Fruit fly (Drosophila melanogaster) whole organism, embryonic: ENCODE measurements around the gene Cdc42.

Source experiments
- Adf1 ChIP-seq: fragments of 200-800 bp; sonication (Bioruptor generic); IDR thresholded peaks from 2 replicates; pipeline ENCODE4 v1.3.6; 2022; ENCODE audit warnings: missing biosample characterization, missing genetic modification characterization
- Aef1 ChIP-seq: fragments of 200-800 bp; sonication (Bioruptor generic); IDR thresholded peaks from 3 replicates; pipeline ENCODE4 v1.3.6; 2022; ENCODE audit warnings: missing biosample characterization, missing genetic modification characterization
- CG10267 ChIP-seq: fragments of 200-800 bp; sonication (Bioruptor generic); optimal IDR thresholded peaks from 2 replicates; lab custom pipeline; 2018; ENCODE audit warnings: missing biosample characterization, mild to moderate bottlenecking, missing genetic modification characterization, moderate library complexity
- CG11695 ChIP-seq: fragments of 200-800 bp; sonication (Bioruptor generic); IDR thresholded peaks from 3 replicates; pipeline ENCODE4 v1.3.6; 2022; ENCODE audit warnings: missing biosample characterization, missing genetic modification characterization
- CG1529 ChIP-seq: fragments of 200-800 bp; sonication (Bioruptor generic); optimal IDR thresholded peaks from 3 replicates; lab custom pipeline; 2018; ENCODE audit warnings: missing biosample characterization, missing genetic modification characterization
- CG15601 ChIP-seq: fragments of 200-800 bp; sonication (Bioruptor generic); optimal IDR thresholded peaks from 3 replicates; lab custom pipeline; 2019; ENCODE audit warnings: missing biosample characterization, mild to moderate bottlenecking, missing genetic modification characterization, moderate library complexity
- CG18262 ChIP-seq: fragments of 200-800 bp; optimal IDR thresholded peaks from 3 replicates; lab custom pipeline; 2019; ENCODE audit warnings: missing biosample characterization, mild to moderate bottlenecking, missing genetic modification characterization, moderate library complexity
- CG18764 ChIP-seq: fragments of 200-800 bp; sonication (Bioruptor generic); optimal IDR thresholded peaks from 3 replicates; lab custom pipeline; 2016; ENCODE audit warnings: missing biosample characterization, missing genetic modification characterization
- CG2116 ChIP-seq: fragments of 200-800 bp; sonication (Bioruptor generic); optimal IDR thresholded peaks from 3 replicates; lab custom pipeline; 2018; ENCODE audit warnings: missing biosample characterization, mild to moderate bottlenecking, missing genetic modification characterization
- CG2120 ChIP-seq: fragments of 200-800 bp; sonication (Bioruptor generic); optimal IDR thresholded peaks from 3 replicates; lab custom pipeline; 2016; ENCODE audit warnings: missing biosample characterization, missing genetic modification characterization
- CG30403 ChIP-seq: fragments of 200-800 bp; sonication (Bioruptor generic); optimal IDR thresholded peaks from 3 replicates; lab custom pipeline; 2016; ENCODE audit warnings: missing biosample characterization, missing genetic modification characterization
- CG31365 ChIP-seq: fragments of 200-800 bp; sonication (Bioruptor generic); optimal IDR thresholded peaks from 2 replicates; lab custom pipeline; 2018; ENCODE audit warnings: missing biosample characterization, mild to moderate bottlenecking, missing genetic modification characterization
- CG31441 ChIP-seq: fragments of 200-800 bp; sonication (Bioruptor generic); IDR thresholded peaks from 2 replicates; pipeline ENCODE4 v1.3.6; 2022; ENCODE audit warnings: missing biosample characterization, missing genetic modification characterization
- CG3407 ChIP-seq: fragments of 200-800 bp; sonication (Bioruptor generic); optimal IDR thresholded peaks from 2 replicates; lab custom pipeline; 2018; ENCODE audit warnings: missing biosample characterization, mild to moderate bottlenecking, missing genetic modification characterization
- CG34224 ChIP-seq: fragments of 200-800 bp; sonication (Bioruptor generic); IDR thresholded peaks from 3 replicates; pipeline ENCODE4 v1.3.6; 2022; ENCODE audit warnings: missing biosample characterization, missing genetic modification characterization; ENCODE audit not compliant: partially characterized antibody
- CG42726 ChIP-seq: fragments of 200-800 bp; sonication (Bioruptor generic); IDR thresholded peaks from 2 replicates; pipeline ENCODE4 v1.3.6; 2022; ENCODE audit warnings: missing biosample characterization, missing genetic modification characterization; ENCODE audit not compliant: partially characterized antibody
- CG4404 ChIP-seq: fragments of 200-800 bp; sonication (Bioruptor generic); IDR thresholded peaks from 2 replicates; pipeline ENCODE4 v1.3.6; 2022; ENCODE audit warnings: missing biosample characterization, missing genetic modification characterization
- CG4617 ChIP-seq: fragments of 200-800 bp; sonication (Bioruptor generic); optimal IDR thresholded peaks from 3 replicates; lab custom pipeline; 2016; ENCODE audit warnings: missing biosample characterization, missing genetic modification characterization, borderline replicate concordance
- CG4820 ChIP-seq: fragments of 200-800 bp; sonication (Bioruptor generic); optimal IDR thresholded peaks from 3 replicates; lab custom pipeline; 2016; ENCODE audit warnings: missing biosample characterization, missing genetic modification characterization
- CG9876 ChIP-seq: fragments of 200-800 bp; sonication (Bioruptor generic); optimal IDR thresholded peaks from 2 replicates; lab custom pipeline; 2016; ENCODE audit warnings: missing biosample characterization, missing genetic modification characterization
- Dfd ChIP-seq, 2 experiments: fragments of >200 bp; optimal IDR thresholded peaks; 2 replicates each; lab custom pipeline; 2017; ENCODE audit warnings: missing biosample characterization in 2 of 2, missing genetic modification characterization in 2 of 2
- Dll ChIP-seq: fragments of 200-800 bp; sonication (Bioruptor generic); IDR thresholded peaks from 4 replicates; pipeline ENCODE4 v1.3.6; 2022; ENCODE audit warnings: missing biosample characterization, missing genetic modification characterization; ENCODE audit not compliant: partially characterized antibody
- Doc3 ChIP-seq: fragments of 200-800 bp; sonication (Bioruptor generic); IDR thresholded peaks from 3 replicates; pipeline ENCODE4 v1.3.6; 2022; ENCODE audit warnings: missing biosample characterization, missing genetic modification characterization; ENCODE audit not compliant: partially characterized antibody
- E2f2 ChIP-seq: fragments of 200-800 bp; sonication (Bioruptor generic); IDR thresholded peaks from 2 replicates; pipeline ENCODE4 v1.3.6; 2022; ENCODE audit warnings: missing biosample characterization, missing genetic modification characterization
- Ets65A ChIP-seq: fragments of 200-800 bp; sonication (Bioruptor generic); peaks from one replicate; lab custom pipeline; 2016; ENCODE audit warnings: missing biosample characterization, missing genetic modification characterization
- Gug ChIP-seq: fragments of 200-800 bp; sonication (Bioruptor generic); IDR thresholded peaks from 4 replicates; pipeline ENCODE4 v1.3.6; 2022; ENCODE audit warnings: missing biosample characterization, missing genetic modification characterization
- HLH54F ChIP-seq: fragments of 200-800 bp; sonication (Bioruptor generic); optimal IDR thresholded peaks from 3 replicates; lab custom pipeline; 2016; ENCODE audit warnings: missing biosample characterization, missing genetic modification characterization
- Hr3 ChIP-seq: fragments of 200-800 bp; sonication (Bioruptor generic); optimal IDR thresholded peaks from 3 replicates; lab custom pipeline; 2016; ENCODE audit warnings: missing biosample characterization, missing genetic modification characterization
- MBD-R2 ChIP-seq: fragments of 200-800 bp; sonication (Bioruptor generic); IDR thresholded peaks from 2 replicates; pipeline ENCODE4 v1.3.6; 2022; ENCODE audit warnings: missing biosample characterization, missing genetic modification characterization
- Meics ChIP-seq: fragments of 200-800 bp; sonication (Bioruptor generic); optimal IDR thresholded peaks from 2 replicates; lab custom pipeline; 2017; ENCODE audit warnings: missing biosample characterization, mild to moderate bottlenecking, missing genetic modification characterization
- Optix ChIP-seq: fragments of 200-800 bp; sonication (Bioruptor generic); IDR thresholded peaks from 3 replicates; pipeline ENCODE4 v1.3.6; 2022; ENCODE audit warnings: missing biosample characterization, missing genetic modification characterization
- TFAM ChIP-seq: fragments of 200-800 bp; sonication (Bioruptor generic); optimal IDR thresholded peaks from 2 replicates; lab custom pipeline; 2017; ENCODE audit warnings: missing biosample characterization, missing genetic modification characterization, inconsistent platforms
- caup ChIP-seq: fragments of 200-800 bp; sonication (Bioruptor generic); optimal IDR thresholded peaks from 3 replicates; lab custom pipeline; 2017; ENCODE audit warnings: missing biosample characterization, mild to moderate bottlenecking, missing genetic modification characterization, moderate library complexity; ENCODE audit not compliant: severe bottlenecking
- corto ChIP-seq: fragments of 200-800 bp; sonication (Bioruptor generic); optimal IDR thresholded peaks from 2 replicates; lab custom pipeline; 2016; ENCODE audit warnings: missing biosample characterization, mild to moderate bottlenecking, missing genetic modification characterization, moderate library complexity
- dimm ChIP-seq: fragments of 200-800 bp; sonication (Bioruptor generic); IDR thresholded peaks from 2 replicates; pipeline ENCODE4 v1.3.6; 2022; ENCODE audit warnings: missing biosample characterization, missing genetic modification characterization
- dpn ChIP-seq, 2 experiments: fragments of 200-800 bp; sonication (Bioruptor generic); optimal IDR thresholded peaks; 3 replicates each; lab custom pipeline; 2016; ENCODE audit warnings: missing biosample characterization in 2 of 2, missing genetic modification characterization in 2 of 2
- eyg ChIP-seq: fragments of 200-800 bp; sonication (Bioruptor generic); optimal IDR thresholded peaks from 3 replicates; lab custom pipeline; 2016; ENCODE audit warnings: missing biosample characterization, missing genetic modification characterization
- fd3F ChIP-seq: fragments of 200-800 bp; sonication (Bioruptor generic); optimal IDR thresholded peaks from 2 replicates; lab custom pipeline; 2018; ENCODE audit warnings: missing biosample characterization, mild to moderate bottlenecking, missing genetic modification characterization, moderate library complexity
- h ChIP-seq: fragments of >200 bp; optimal IDR thresholded peaks from 2 replicates; lab custom pipeline; 2017
- ham ChIP-seq: fragments of 200-800 bp; sonication (Bioruptor generic); IDR thresholded peaks from 2 replicates; pipeline ENCODE4 v1.3.6; 2022; ENCODE audit warnings: missing biosample characterization, missing genetic modification characterization
- hth ChIP-seq: fragments of >200 bp; optimal IDR thresholded peaks from 2 replicates; lab custom pipeline; 2017; ENCODE audit warnings: inconsistent platforms
- jing ChIP-seq: fragments of 200-800 bp; sonication (Bioruptor generic); optimal IDR thresholded peaks from 2 replicates; lab custom pipeline; 2018; ENCODE audit warnings: missing biosample characterization, mild to moderate bottlenecking, missing genetic modification characterization
- kni ChIP-seq: fragments of 200-800 bp; sonication (Bioruptor generic); optimal IDR thresholded peaks from 3 replicates; lab custom pipeline; 2017; ENCODE audit warnings: mild to moderate bottlenecking, missing biosample characterization, missing genetic modification reagents, missing genetic modification characterization
- pzg ChIP-seq: fragments of 200-800 bp; sonication (Bioruptor generic); optimal IDR thresholded peaks from 3 replicates; lab custom pipeline; 2018; ENCODE audit warnings: missing biosample characterization, mild to moderate bottlenecking, missing genetic modification characterization, moderate library complexity
- row ChIP-seq: fragments of 200-800 bp; sonication (Bioruptor generic); IDR thresholded peaks from 3 replicates; pipeline ENCODE4 v1.3.6; 2022; ENCODE audit warnings: missing biosample characterization, missing genetic modification characterization
- sens ChIP-seq: fragments of 200-800 bp; sonication (Bioruptor generic); peaks from one replicate; lab custom pipeline; 2016; ENCODE audit warnings: missing biosample characterization, missing genetic modification characterization
- slbo ChIP-seq: fragments of 200-800 bp; sonication (Bioruptor generic); IDR thresholded peaks from 2 replicates; pipeline ENCODE4 v1.3.6; 2022; ENCODE audit warnings: missing biosample characterization, missing genetic modification characterization
- vvl ChIP-seq: fragments of 200-800 bp; sonication (Bioruptor generic); IDR thresholded peaks from 2 replicates; pipeline ENCODE4 v1.3.6; 2022; ENCODE audit warnings: missing biosample characterization, missing genetic modification characterization
- wdn ChIP-seq: fragments of 200-800 bp; sonication (Bioruptor generic); IDR thresholded peaks from 2 replicates; pipeline ENCODE4 v1.3.6; 2022; ENCODE audit warnings: missing biosample characterization, missing genetic modification characterization
- zen2 ChIP-seq: fragments of 200-800 bp; sonication (Bioruptor generic); IDR thresholded peaks from 3 replicates; pipeline ENCODE4 v1.3.6; 2022; ENCODE audit warnings: missing biosample characterization, missing genetic modification characterization; ENCODE audit not compliant: partially characterized antibody

Cdc42 gene

dm6 chrX:19663859-19664728 lies 32.8 kb upstream of the Cdc42 start, which contains the start of the genes CG14223 and Ssu72 (continued):
- TF ChIP-seq CG42726 (peak; percentile 64; the same call in 1 of the 2 replicates), CG2116 (GFP tag; lab: Kevin White, UChicago) (peak; percentile 40), pzg (peak; percentile 59), CG10267 (tag; lab: Kevin White, UChicago) (peak; percentile 86), Aef1 (GFP tag; lab: Robert Waterston, UW) (no peak; the same call in 2 of the 3 replicates), Optix (GFP tag; lab: Robert Waterston, UW) (no peak), h (lab: Kevin White, UChicago) (no peak), Adf1 (GFP tag; lab: Robert Waterston, UW) (no peak), E2f2 (GFP tag; lab: Robert Waterston, UW) (peak; percentile 86), TFAM (GFP tag; lab: Kevin White, UChicago) (no peak), CG11695 (GFP tag; lab: Robert Waterston, UW) (no peak), HLH54F (peak; percentile 7), Dfd (GFP tag; optimal IDR thresholded peaks at IDR 0.05; lab: Kevin White, UChicago) (no peak), wdn (GFP tag; lab: Robert Waterston, UW) (no peak), dpn (GFP tag; optimal IDR thresholded peaks at IDR 0.05; lab: Kevin White, UChicago) (no peak), CG34224 (GFP tag; lab: Robert Waterston, UW) (peak; percentile 75), jing (GFP tag; lab: Kevin White, UChicago) (no peak), row (GFP tag; lab: Robert Waterston, UW) (peak; percentile 34), hth (no peak), caup (GFP tag; lab: Kevin White, UChicago) (no peak), ham (GFP tag; lab: Robert Waterston, UW) (no peak), Gug (GFP tag; lab: Robert Waterston, UW) (0 out of 4 replicates have a peak, but pooled peaks have one; percentile 13), Doc3 (GFP tag; lab: Robert Waterston, UW) (peak; percentile 80), vvl (GFP tag; lab: Robert Waterston, UW) (peak; percentile 32; the same call in 1 of the 2 replicates), Meics (GFP tag; lab: Kevin White, UChicago) (no peak), CG18764 (GFP tag; lab: Kevin White, UChicago) (no peak), CG4404 (no peak), Dll (GFP tag; lab: Robert Waterston, UW) (peak; percentile 89), CG4617 (GFP tag; lab: Kevin White, UChicago) (no peak), CG9876 (GFP tag; lab: Kevin White, UChicago) (no peak), kni (GFP tag; lab: Kevin White, UChicago) (no peak), eyg (no peak), CG30403 (GFP tag; lab: Kevin White, UChicago) (peak; percentile 29), CG4820 (GFP tag; lab: Kevin White, UChicago) (no peak), CG18262 (tag; lab: Kevin White, UChicago) (peak; percentile 8), CG1529 (GFP tag; lab: Kevin White, UChicago) (no peak), zen2 (GFP tag; lab: Robert Waterston, UW) (peak; percentile 91), CG31441 (GFP tag; lab: Robert Waterston, UW) (no peak), Hr3 (GFP tag; lab: Kevin White, UChicago) (no peak), fd3F (no peak), CG15601 (tag; lab: Kevin White, UChicago) (no peak), slbo (GFP tag; lab: Robert Waterston, UW) (peak; percentile 44; the same call in 1 of the 2 replicates), corto (GFP tag; lab: Kevin White, UChicago) (no peak), Ets65A (GFP tag; lab: Kevin White, UChicago) (peak; percentile 38), sens (GFP tag; lab: Kevin White, UChicago) (peak; percentile 67), CG2120 (GFP tag; lab: Kevin White, UChicago) (no peak), CG3407 (GFP tag; lab: Kevin White, UChicago) (no peak), dimm (no peak), MBD-R2 (GFP tag; lab: Robert Waterston, UW) (peak; percentile 45), CG31365 (tag; lab: Kevin White, UChicago) (no peak)
